Fruit fly (Drosophila melanogaster): Measurements from ENCODE around the gene Mrtf.

Mrtf gene

dm6 chr3L:2766269-2767088 is at the start of gene Mrtf, which contains the start of gene Non2:
Gene Mrtf, minus strand, starts transcription at chr3L:2766536.
Gene Non2, plus strand, starts transcription at chr3L:2766999.
- TF ChIP-seq psq (optimal IDR thresholded peaks at IDR 0.05), result no peak

- TF ChIP-seq CG8478 (optimal IDR thresholded peaks at IDR 0.05), result no peak
These were observed 43.4 kb upstream of the Mrtf start for dm6 chr3L:2809767-2810166.

- no peak for TF ChIP-seq psq (optimal IDR thresholded peaks at IDR 0.05)
- no peak for TF ChIP-seq CG8478 (optimal IDR thresholded peaks at IDR 0.05)
- TF ChIP-seq EcR (GFP tag; optimal IDR thresholded peaks at IDR 0.05), result no peak
- TF ChIP-seq pan (optimal IDR thresholded peaks at IDR 0.05), result no peak
- no peak for TF ChIP-seq Dll (optimal IDR thresholded peaks at IDR 0.05)
- no peak for TF ChIP-seq usp (GFP tag; optimal IDR thresholded peaks at IDR 0.05)
These were observed 42.0 kb upstream of the Mrtf start for dm6 chr3L:2808278-2808892.

- no peak for TF ChIP-seq EcR (GFP tag; optimal IDR thresholded peaks at IDR 0.05)
- no peak for TF ChIP-seq psq (optimal IDR thresholded peaks at IDR 0.05)
- no peak for TF ChIP-seq pan (optimal IDR thresholded peaks at IDR 0.05)
- no peak for TF ChIP-seq usp (GFP tag; optimal IDR thresholded peaks at IDR 0.05)
- no peak for TF ChIP-seq Dll (optimal IDR thresholded peaks at IDR 0.05)
- no peak for TF ChIP-seq CG8478 (optimal IDR thresholded peaks at IDR 0.05)
These were observed 41.0 kb upstream of the Mrtf start for dm6 chr3L:2807376-2807775.

- no peak for TF ChIP-seq CG8478 (optimal IDR thresholded peaks at IDR 0.05)
- no peak for TF ChIP-seq Dll (optimal IDR thresholded peaks at IDR 0.05)
- TF ChIP-seq pan (optimal IDR thresholded peaks at IDR 0.05), result peak; percentile 88
- TF ChIP-seq EcR (GFP tag; optimal IDR thresholded peaks at IDR 0.05), result no peak
- no peak for TF ChIP-seq usp (GFP tag; optimal IDR thresholded peaks at IDR 0.05)
These were observed 39.7 kb upstream of the Mrtf start for dm6 chr3L:2805956-2806527.

- peak; percentile 57 to 67 for TF ChIP-seq EcR (GFP tag; optimal IDR thresholded peaks at IDR 0.05)
- TF ChIP-seq usp (GFP tag; optimal IDR thresholded peaks at IDR 0.05), result no peak
- TF ChIP-seq CG8478 (optimal IDR thresholded peaks at IDR 0.05), result no peak
- TF ChIP-seq pan (optimal IDR thresholded peaks at IDR 0.05), result no peak
These were observed 39.0 kb upstream of the Mrtf start for dm6 chr3L:2805137-2805955.

- no peak for TF ChIP-seq pan (optimal IDR thresholded peaks at IDR 0.05)
- TF ChIP-seq psq (optimal IDR thresholded peaks at IDR 0.05), result no peak
- TF ChIP-seq usp (GFP tag; optimal IDR thresholded peaks at IDR 0.05), result no peak
- TF ChIP-seq Dll (optimal IDR thresholded peaks at IDR 0.05), result no peak
- no peak for TF ChIP-seq CG8478 (optimal IDR thresholded peaks at IDR 0.05)
- no peak for TF ChIP-seq EcR (GFP tag; optimal IDR thresholded peaks at IDR 0.05)
These were observed 35.7 kb upstream of the Mrtf start for dm6 chr3L:2802085-2802484.

dm6 chr3L:2801376-2801775 is 35.0 kb upstream of the Mrtf start:
- TF ChIP-seq CG8478 (optimal IDR thresholded peaks at IDR 0.05) (no peak), Dll (optimal IDR thresholded peaks at IDR 0.05) (no peak), usp (GFP tag; optimal IDR thresholded peaks at IDR 0.05) (no peak), EcR (GFP tag; optimal IDR thresholded peaks at IDR 0.05) (no peak)

- TF ChIP-seq Dll (optimal IDR thresholded peaks at IDR 0.05), result no peak
- no peak for TF ChIP-seq psq (optimal IDR thresholded peaks at IDR 0.05)
- no peak for TF ChIP-seq usp (GFP tag; optimal IDR thresholded peaks at IDR 0.05)
- no peak for TF ChIP-seq EcR (GFP tag; optimal IDR thresholded peaks at IDR 0.05)
- no peak for TF ChIP-seq CG8478 (optimal IDR thresholded peaks at IDR 0.05)
- no peak for TF ChIP-seq pan (optimal IDR thresholded peaks at IDR 0.05)
These were observed 34.0 kb upstream of the Mrtf start for dm6 chr3L:2800329-2800728.

dm6 chr3L:2799110-2799618 is 32.8 kb upstream of the Mrtf start:
- TF ChIP-seq usp (GFP tag; optimal IDR thresholded peaks at IDR 0.05) (no peak), pan (optimal IDR thresholded peaks at IDR 0.05) (no peak), psq (optimal IDR thresholded peaks at IDR 0.05) (no peak), CG8478 (optimal IDR thresholded peaks at IDR 0.05) (no peak), Dll (optimal IDR thresholded peaks at IDR 0.05) (no peak), EcR (GFP tag; optimal IDR thresholded peaks at IDR 0.05) (no peak)

dm6 chr3L:2798463-2798993 is 32.2 kb upstream of the Mrtf start:
- TF ChIP-seq Dll (optimal IDR thresholded peaks at IDR 0.05) (no peak), CG8478 (optimal IDR thresholded peaks at IDR 0.05) (no peak), psq (optimal IDR thresholded peaks at IDR 0.05) (no peak), EcR (GFP tag; optimal IDR thresholded peaks at IDR 0.05) (no peak), usp (GFP tag; optimal IDR thresholded peaks at IDR 0.05) (no peak), pan (optimal IDR thresholded peaks at IDR 0.05) (no peak)

- TF ChIP-seq usp (GFP tag; optimal IDR thresholded peaks at IDR 0.05) (no peak), EcR (GFP tag; optimal IDR thresholded peaks at IDR 0.05) (no peak), Dll (optimal IDR thresholded peaks at IDR 0.05) (no peak), CG8478 (optimal IDR thresholded peaks at IDR 0.05) (no peak), pan (optimal IDR thresholded peaks at IDR 0.05) (no peak), psq (optimal IDR thresholded peaks at IDR 0.05) (no peak)
These were observed 29.9 kb upstream of the Mrtf start for dm6 chr3L:2796242-2796641.
